Fruit fly (Drosophila melanogaster) whole organism, pupa: ENCODE data around the gene CG45494.
"Not testable (repeated sequence)": the region's sequence is repeated elsewhere in the genome, so short reads cannot be mapped to it uniquely, and the experiment has no call there.

Experiments used
- CG10348 ChIP-seq: fragments of 200-800 bp; sonication (Bioruptor generic); IDR thresholded peaks from 2 replicates; pipeline ENCODE4 v1.3.6; 2022; ENCODE audit warnings: missing biosample characterization, missing genetic modification characterization
- CG12605 ChIP-seq: fragments of 200-800 bp; sonication (Bioruptor generic); IDR thresholded peaks from 2 replicates; pipeline ENCODE4 v1.3.6; 2022; ENCODE audit warnings: missing biosample characterization, missing genetic modification characterization
- CG13204 ChIP-seq: fragments of 200-800 bp; sonication (Bioruptor generic); optimal IDR thresholded peaks from 2 replicates; lab custom pipeline; 2018; ENCODE audit warnings: missing biosample characterization, mild to moderate bottlenecking, missing genetic modification characterization, moderate library complexity
- CG34367 ChIP-seq: fragments of 200-800 bp; sonication (Bioruptor generic); optimal IDR thresholded peaks from 2 replicates; lab custom pipeline; 2018; ENCODE audit warnings: missing biosample characterization, mild to moderate bottlenecking, missing genetic modification characterization
- CG4496 ChIP-seq: fragments of 200-800 bp; sonication (Bioruptor generic); IDR thresholded peaks from 3 replicates; pipeline ENCODE4 v1.3.6; 2022; ENCODE audit warnings: missing biosample characterization, missing genetic modification characterization
- CG8301 ChIP-seq: fragments of 200-800 bp; sonication (Bioruptor generic); optimal IDR thresholded peaks from 2 replicates; lab custom pipeline; 2018; ENCODE audit warnings: missing biosample characterization, mild to moderate bottlenecking, missing genetic modification characterization
- CG9948 ChIP-seq: fragments of 200-800 bp; sonication (Bioruptor generic); optimal IDR thresholded peaks from 2 replicates; lab custom pipeline; 2018; ENCODE audit warnings: missing biosample characterization, mild to moderate bottlenecking, missing genetic modification characterization, moderate library complexity
- Pif1A ChIP-seq: fragments of 200-800 bp; sonication (Bioruptor generic); optimal IDR thresholded peaks from 3 replicates; lab custom pipeline; 2016; ENCODE audit warnings: missing biosample characterization, missing genetic modification characterization
- Snoo ChIP-seq: fragments of 200-800 bp; sonication (Bioruptor generic); optimal IDR thresholded peaks from 3 replicates; lab custom pipeline; 2017; ENCODE audit warnings: missing biosample characterization, mild to moderate bottlenecking, missing genetic modification characterization, inconsistent platforms
- rn ChIP-seq: fragments of 200-800 bp; sonication (Bioruptor generic); IDR thresholded peaks from 2 replicates; pipeline ENCODE4 v1.3.6; 2022; ENCODE audit warnings: missing biosample characterization, missing genetic modification characterization

DNA sequence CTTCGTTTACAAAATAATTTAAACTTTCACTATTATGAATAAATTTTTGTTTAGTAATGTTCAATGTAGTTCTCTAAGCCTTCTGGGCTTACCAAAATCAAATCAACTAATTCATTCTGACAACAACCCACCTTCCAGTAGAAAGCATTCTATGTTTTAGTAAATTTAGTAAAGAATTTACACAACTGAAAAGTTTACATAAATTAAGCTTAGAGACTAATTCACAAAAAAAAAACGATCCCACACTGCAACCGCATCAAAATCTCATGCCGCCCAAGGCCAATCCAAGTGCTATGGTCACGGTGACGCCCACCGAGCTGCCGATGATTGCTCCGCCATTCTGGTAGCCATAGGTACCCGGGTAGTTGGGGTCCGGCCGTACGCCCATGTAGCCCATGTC is 9.4 kb downstream of the CG45494 start, which contains the start of gene CG45492:
- TF ChIP-seq CG10348 (GFP tag; lab: Robert Waterston, UW); rn (GFP tag; lab: Robert Waterston, UW); CG12605 (GFP tag; lab: Robert Waterston, UW); CG13204 (GFP tag; lab: Kevin White, UChicago); Pif1A (GFP tag; lab: Kevin White, UChicago); CG4496; Snoo (tag; lab: Kevin White, UChicago); CG34367 (tag; lab: Kevin White, UChicago); CG8301 (tag; lab: Kevin White, UChicago); CG9948 (tag; lab: Kevin White, UChicago): not testable (repeated sequence)
